Worm (Caenorhabditis elegans): ENCODE data around the gene R08A2.1.

The R08A2.1 gene

ce11 chrV:14695713-14696112 lies 23.7 kb downstream of the R08A2.1 start:
- TF ChIP-seq snpc-4 (tag; optimal IDR thresholded peaks at IDR 0.05) (no peak), lin-13 (tag; optimal IDR thresholded peaks at IDR 0.05) (no peak), ceh-83 (GFP tag; optimal IDR thresholded peaks at IDR 0.05) (no peak), zip-8 (tag; optimal IDR thresholded peaks at IDR 0.05) (no peak), unc-120 (tag; optimal IDR thresholded peaks at IDR 0.05; ENCODE audit: poor library complexity, severe bottlenecking) (peak; percentile 35), nhr-2 (tag; optimal IDR thresholded peaks at IDR 0.05) (no peak), tbx-8 (GFP tag; optimal IDR thresholded peaks at IDR 0.05) (no peak), ceh-39 (tag; optimal IDR thresholded peaks at IDR 0.05) (no peak), hlh-1 (tag; optimal IDR thresholded peaks at IDR 0.05) (peak; percentile 50), nhr-28 (tag; optimal IDR thresholded peaks at IDR 0.05) (no peak), sem-2 (GFP tag; optimal IDR thresholded peaks at IDR 0.05) (no peak), nhr-237 (tag; optimal IDR thresholded peaks at IDR 0.05) (no peak), ham-2 (GFP tag; optimal IDR thresholded peaks at IDR 0.05) (no peak), unc-62 (GFP tag; optimal IDR thresholded peaks at IDR 0.05) (peak; percentile 32), mls-2 (tag; optimal IDR thresholded peaks at IDR 0.05) (no peak), ztf-11 (tag; optimal IDR thresholded peaks at IDR 0.05) (no peak)

ce11 chrV:14689060-14689750 lies 30.2 kb downstream of the R08A2.1 start, which contains the start of gene gasr-8:
gasr-8 (plus strand) TSS chrV:14689110.
- TF ChIP-seq nhr-2 (tag; optimal IDR thresholded peaks at IDR 0.05) (no peak), tbx-8 (GFP tag; optimal IDR thresholded peaks at IDR 0.05) (peak; percentile 54), ham-2 (GFP tag; optimal IDR thresholded peaks at IDR 0.05) (no peak), unc-120 (tag; optimal IDR thresholded peaks at IDR 0.05; ENCODE audit: poor library complexity, severe bottlenecking) (no peak), snpc-4 (tag; optimal IDR thresholded peaks at IDR 0.05) (no peak), nhr-237 (tag; optimal IDR thresholded peaks at IDR 0.05) (no peak), ceh-43 (GFP tag; optimal IDR thresholded peaks at IDR 0.05) (no peak), hlh-1 (tag; optimal IDR thresholded peaks at IDR 0.05) (no peak), ces-1 (GFP tag; optimal IDR thresholded peaks at IDR 0.05) (no peak), zip-8 (tag; optimal IDR thresholded peaks at IDR 0.05) (no peak), unc-39 (tag; optimal IDR thresholded peaks at IDR 0.05) (no peak), flh-1 (GFP tag; optimal IDR thresholded peaks at IDR 0.05) (no peak), lsy-2 (tag; optimal IDR thresholded peaks at IDR 0.05) (peak; percentile 7), ceh-39 (tag; optimal IDR thresholded peaks at IDR 0.05) (no peak), nhr-28 (tag; optimal IDR thresholded peaks at IDR 0.05) (no peak), ztf-11 (tag; optimal IDR thresholded peaks at IDR 0.05) (no peak), mep-1 (tag; optimal IDR thresholded peaks at IDR 0.05) (peak; percentile 6), nhr-12 (tag; optimal IDR thresholded peaks at IDR 0.05) (no peak), lin-32 (GFP tag; optimal IDR thresholded peaks at IDR 0.05) (no peak), unc-62 (GFP tag; optimal IDR thresholded peaks at IDR 0.05) (no peak), lin-13 (tag; optimal IDR thresholded peaks at IDR 0.05) (no peak), elt-3 (tag; optimal IDR thresholded peaks at IDR 0.05) (no peak), sptf-1 (tag; optimal IDR thresholded peaks at IDR 0.05) (peak; percentile 6), nhr-76 (tag; optimal IDR thresholded peaks at IDR 0.05) (no peak), cnd-1 (tag; optimal IDR thresholded peaks at IDR 0.05) (peak; percentile 75), bed-3 (GFP tag; optimal IDR thresholded peaks at IDR 0.05) (peak; percentile 44), blmp-1 (tag; optimal IDR thresholded peaks at IDR 0.05) (no peak), elt-1 (tag; optimal IDR thresholded peaks at IDR 0.05; ENCODE audit: borderline replicate concordance, insufficient read depth) (peak; percentile 8), drap-1 (GFP tag; optimal IDR thresholded peaks at IDR 0.05) (peak; percentile 88), M03D4.4 (tag; optimal IDR thresholded peaks at IDR 0.05) (peak; percentile 54), mab-5 (tag; optimal IDR thresholded peaks at IDR 0.05) (no peak), pha-4 (tag; optimal IDR thresholded peaks at IDR 0.05) (no peak), ceh-83 (GFP tag; optimal IDR thresholded peaks at IDR 0.05) (peak; percentile 85), mls-2 (tag; optimal IDR thresholded peaks at IDR 0.05) (no peak), sem-2 (GFP tag; optimal IDR thresholded peaks at IDR 0.05) (peak; percentile 51)

Measured in whole organism, mixed stage, embryonic.